Fruit fly (Drosophila melanogaster) whole organism, embryonic: ENCODE data around the gene CG32344.

Experiments
- BEAF-32 ChIP-seq: fragments of 200-800 bp; sonication (Bioruptor generic); optimal IDR thresholded peaks from 3 replicates; lab custom pipeline; 2017; ENCODE audit warnings: missing biosample characterization, missing genetic modification characterization, mild to moderate bottlenecking, moderate library complexity, missing genetic modification reagents
- Bgb ChIP-seq: fragments of 200-800 bp; sonication (Bioruptor generic); IDR thresholded peaks from 2 replicates; pipeline ENCODE4 v1.3.6; 2022; ENCODE audit warnings: missing biosample characterization, missing genetic modification characterization; ENCODE audit not compliant: partially characterized antibody
- Blimp-1 ChIP-seq: fragments of 200-800 bp; sonication (Bioruptor generic); optimal IDR thresholded peaks from 3 replicates; lab custom pipeline; 2018; ENCODE audit warnings: missing biosample characterization, missing genetic modification characterization, mild to moderate bottlenecking, moderate library complexity, missing genetic modification reagents
- BtbVII ChIP-seq: fragments of 200-800 bp; sonication (Bioruptor generic); optimal IDR thresholded peaks from 3 replicates; lab custom pipeline; 2017; ENCODE audit warnings: missing biosample characterization, mild to moderate bottlenecking, missing genetic modification characterization
- CG10565 ChIP-seq: fragments of 200-800 bp; sonication (Bioruptor generic); optimal IDR thresholded peaks from 3 replicates; lab custom pipeline; 2016; ENCODE audit warnings: missing biosample characterization, mild to moderate bottlenecking, missing genetic modification characterization
- CG11456 ChIP-seq: fragments of 200-800 bp; sonication (Bioruptor generic); IDR thresholded peaks from 3 replicates; pipeline ENCODE4 v1.3.6; 2022; ENCODE audit warnings: missing biosample characterization, missing genetic modification characterization
- CG12659 ChIP-seq: fragments of 200-800 bp; sonication (Bioruptor generic); optimal IDR thresholded peaks from 3 replicates; lab custom pipeline; 2017; ENCODE audit warnings: mild to moderate bottlenecking, missing biosample characterization, missing genetic modification reagents, missing genetic modification characterization
- CG14014 ChIP-seq: fragments of 200-800 bp; sonication (Bioruptor generic); IDR thresholded peaks from 2 replicates; pipeline ENCODE4 v1.3.6; 2022; ENCODE audit warnings: missing biosample characterization, missing genetic modification characterization
- CG14710 ChIP-seq: fragments of 200-800 bp; sonication (Bioruptor generic); optimal IDR thresholded peaks from 3 replicates; lab custom pipeline; 2019; ENCODE audit warnings: missing biosample characterization, mild to moderate bottlenecking, missing genetic modification characterization, moderate library complexity
- CG14860 ChIP-seq: fragments of 200-800 bp; sonication (Bioruptor generic); IDR thresholded peaks from 3 replicates; pipeline ENCODE4 v1.3.6; 2022; ENCODE audit warnings: missing biosample characterization, missing genetic modification characterization; ENCODE audit not compliant: partially characterized antibody
- CG15269 ChIP-seq: fragments of 200-800 bp; sonication (Bioruptor generic); optimal IDR thresholded peaks from 2 replicates; lab custom pipeline; 2018; ENCODE audit warnings: missing biosample characterization, mild to moderate bottlenecking, missing genetic modification characterization, moderate library complexity
- CG30020 ChIP-seq: fragments of 200-800 bp; optimal IDR thresholded peaks from 2 replicates; lab custom pipeline; 2019; ENCODE audit warnings: missing biosample characterization, mild to moderate bottlenecking, missing genetic modification characterization, moderate library complexity
- CG33213 ChIP-seq: fragments of 200-800 bp; sonication (Bioruptor generic); optimal IDR thresholded peaks from 3 replicates; lab custom pipeline; 2016; ENCODE audit warnings: missing biosample characterization, missing genetic modification characterization
- CG34376 ChIP-seq: fragments of 200-800 bp; sonication (Bioruptor generic); optimal IDR thresholded peaks from 2 replicates; lab custom pipeline; 2018; ENCODE audit warnings: missing biosample characterization, mild to moderate bottlenecking, missing genetic modification characterization
- CG5953 ChIP-seq: fragments of 200-800 bp; sonication (Bioruptor generic); IDR thresholded peaks from 2 replicates; pipeline ENCODE4 v1.3.6; 2022; ENCODE audit warnings: missing biosample characterization, missing genetic modification characterization
- CG6791 ChIP-seq: fragments of 200-800 bp; sonication (Bioruptor generic); IDR thresholded peaks from 3 replicates; pipeline ENCODE4 v1.3.6; 2022; ENCODE audit warnings: missing biosample characterization, missing genetic modification characterization; ENCODE audit not compliant: partially characterized antibody
- CG7963 ChIP-seq: fragments of 200-800 bp; sonication (Bioruptor generic); IDR thresholded peaks from 3 replicates; pipeline ENCODE4 v1.3.6; 2022; ENCODE audit warnings: missing biosample characterization, missing genetic modification characterization; ENCODE audit not compliant: partially characterized antibody
- CG8290 ChIP-seq, 3 experiments: fragments of 200-800 bp; sonication (Bioruptor generic); optimal IDR thresholded peaks; 2 replicates each; lab custom pipeline; 2016 to 2019; ENCODE audit warnings: missing biosample characterization in 3 of 3, missing genetic modification characterization in 3 of 3, mild to moderate bottlenecking in 2 of 3, moderate library complexity in 1 of 3
- CG9437 ChIP-seq: fragments of 200-800 bp; sonication (Bioruptor generic); optimal IDR thresholded peaks from 2 replicates; lab custom pipeline; 2018; ENCODE audit warnings: missing biosample characterization, mild to moderate bottlenecking, missing genetic modification characterization
- CG9797 ChIP-seq: fragments of 200-800 bp; sonication (Bioruptor generic); optimal IDR thresholded peaks from 3 replicates; lab custom pipeline; 2018; ENCODE audit warnings: missing biosample characterization, mild to moderate bottlenecking, missing genetic modification characterization
- CoRest ChIP-seq: fragments of 200-800 bp; sonication (Bioruptor generic); optimal IDR thresholded peaks from 3 replicates; lab custom pipeline; 2018; ENCODE audit warnings: missing biosample characterization, mild to moderate bottlenecking, missing genetic modification characterization, moderate library complexity
- Ets65A ChIP-seq: fragments of 200-800 bp; sonication (Bioruptor generic); peaks from one replicate; lab custom pipeline; 2016; ENCODE audit warnings: missing biosample characterization, missing genetic modification characterization
- Hmr ChIP-seq: fragments of 200-800 bp; sonication (Bioruptor generic); optimal IDR thresholded peaks from 3 replicates; lab custom pipeline; 2017; ENCODE audit warnings: mild to moderate bottlenecking, missing biosample characterization, missing genetic modification reagents, missing genetic modification characterization
- Myb ChIP-seq: fragments of 200-800 bp; sonication (Bioruptor generic); optimal IDR thresholded peaks from 2 replicates; lab custom pipeline; 2016; ENCODE audit warnings: missing biosample characterization, missing genetic modification characterization
- Nf-YC ChIP-seq: fragments of 200-800 bp; optimal IDR thresholded peaks from 3 replicates; lab custom pipeline; 2019; ENCODE audit warnings: missing biosample characterization, mild to moderate bottlenecking, missing genetic modification characterization, moderate library complexity
- ab ChIP-seq: fragments of 200-800 bp; sonication (Bioruptor generic); optimal IDR thresholded peaks from 2 replicates; lab custom pipeline; 2016; ENCODE audit warnings: missing biosample characterization, missing genetic modification characterization
- chn ChIP-seq: fragments of 200-800 bp; sonication (Bioruptor generic); optimal IDR thresholded peaks from 2 replicates; lab custom pipeline; 2016; ENCODE audit warnings: missing biosample characterization, missing genetic modification characterization
- ci ChIP-seq: fragments of 200-800 bp; sonication (Bioruptor generic); IDR thresholded peaks from 3 replicates; pipeline ENCODE4 v1.3.6; 2022; ENCODE audit warnings: missing biosample characterization, missing genetic modification characterization
- ewg ChIP-seq: fragments of 200-800 bp; sonication (Bioruptor generic); optimal IDR thresholded peaks from 3 replicates; lab custom pipeline; 2017; ENCODE audit warnings: mild to moderate bottlenecking, missing biosample characterization, missing genetic modification reagents, missing genetic modification characterization
- gfzf ChIP-seq: fragments of 200-800 bp; sonication (Bioruptor generic); optimal IDR thresholded peaks from 2 replicates; lab custom pipeline; 2016; ENCODE audit warnings: missing biosample characterization, mild to moderate bottlenecking, missing genetic modification characterization, moderate library complexity
- grau ChIP-seq: fragments of 200-800 bp; optimal IDR thresholded peaks from 3 replicates; lab custom pipeline; 2019; ENCODE audit warnings: missing biosample characterization, mild to moderate bottlenecking, missing genetic modification characterization, moderate library complexity
- grn ChIP-seq: fragments of 200-800 bp; sonication (Bioruptor generic); optimal IDR thresholded peaks from 3 replicates; lab custom pipeline; 2017; ENCODE audit warnings: missing biosample characterization, missing genetic modification characterization
- gt ChIP-seq: fragments of 200-800 bp; sonication (Bioruptor generic); IDR thresholded peaks from 2 replicates; pipeline ENCODE4 v1.3.6; 2022; ENCODE audit warnings: missing biosample characterization, missing genetic modification characterization
- hb ChIP-seq: fragments of 200-800 bp; sonication (Bioruptor generic); IDR thresholded peaks from 3 replicates; pipeline ENCODE4 v1.3.6; 2022; ENCODE audit warnings: missing biosample characterization, missing genetic modification characterization; ENCODE audit not compliant: partially characterized antibody
- hbn ChIP-seq: fragments of 200-800 bp; sonication (Bioruptor generic); IDR thresholded peaks from 2 replicates; pipeline ENCODE4 v1.3.6; 2022; ENCODE audit warnings: missing biosample characterization, missing genetic modification characterization; ENCODE audit not compliant: partially characterized antibody
- inv ChIP-seq: fragments of 200-800 bp; sonication (Bioruptor generic); IDR thresholded peaks from 2 replicates; pipeline ENCODE4 v1.3.6; 2022; ENCODE audit warnings: missing biosample characterization, missing genetic modification characterization; ENCODE audit not compliant: partially characterized antibody
- nmo ChIP-seq: fragments of 200-800 bp; sonication (Bioruptor generic); optimal IDR thresholded peaks from 2 replicates; lab custom pipeline; 2018; ENCODE audit warnings: missing biosample characterization, mild to moderate bottlenecking, missing genetic modification characterization, moderate library complexity
- phol ChIP-seq: fragments of 200-800 bp; sonication (Bioruptor generic); optimal IDR thresholded peaks from 3 replicates; lab custom pipeline; 2018; ENCODE audit warnings: missing biosample characterization, mild to moderate bottlenecking, missing genetic modification characterization, moderate library complexity
- pum ChIP-seq: fragments of 200-800 bp; sonication (Bioruptor generic); optimal IDR thresholded peaks from 2 replicates; lab custom pipeline; 2016; ENCODE audit warnings: missing biosample characterization, missing genetic modification characterization
- pzg ChIP-seq: fragments of 200-800 bp; sonication (Bioruptor generic); optimal IDR thresholded peaks from 3 replicates; lab custom pipeline; 2018; ENCODE audit warnings: missing biosample characterization, mild to moderate bottlenecking, missing genetic modification characterization, moderate library complexity
- repo ChIP-seq: fragments of 200-800 bp; sonication (Bioruptor generic); optimal IDR thresholded peaks from 2 replicates; lab custom pipeline; 2016; ENCODE audit warnings: missing biosample characterization, missing genetic modification characterization
- row ChIP-seq: fragments of 200-800 bp; sonication (Bioruptor generic); IDR thresholded peaks from 3 replicates; pipeline ENCODE4 v1.3.6; 2022; ENCODE audit warnings: missing biosample characterization, missing genetic modification characterization
- stwl ChIP-seq: fragments of 200-800 bp; sonication (Bioruptor generic); optimal IDR thresholded peaks from 3 replicates; lab custom pipeline; 2018; ENCODE audit warnings: missing biosample characterization, mild to moderate bottlenecking, missing genetic modification characterization, moderate library complexity
- sug ChIP-seq: fragments of 200-800 bp; optimal IDR thresholded peaks from 2 replicates; lab custom pipeline; 2019; ENCODE audit warnings: missing biosample characterization, mild to moderate bottlenecking, missing genetic modification characterization, moderate library complexity

Gene CG32344

dm6 chr3L:327833-328232, 3.3 kb upstream of the CG32344 start, which contains the start of the genes Atac3 and Ptpmeg (continued):
- TF ChIP-seq pzg (GFP tag; lab: Kevin White, UChicago) = peak; percentile 71
- peak; percentile 90 for TF ChIP-seq gfzf (GFP tag; lab: Kevin White, UChicago)
- TF ChIP-seq CG9437 (GFP tag; lab: Kevin White, UChicago) = peak; percentile 72
- TF ChIP-seq inv (GFP tag; lab: Robert Waterston, UW) = 0 out of 2 replicates have a peak, but pooled peaks have one; percentile 20
- no peak for TF ChIP-seq pum (GFP tag; lab: Kevin White, UChicago)
- peak; percentile 57; the same call in 1 of the 3 replicates for TF ChIP-seq CG6791 (GFP tag; lab: Robert Waterston, UW)
- TF ChIP-seq Nf-YC (tag; lab: Kevin White, UChicago) = peak; percentile 27
- TF ChIP-seq ab = no peak
- TF ChIP-seq Bgb = peak; percentile 18; the same call in 1 of the 2 replicates
- no peak for TF ChIP-seq ci (GFP tag; lab: Robert Waterston, UW)
- TF ChIP-seq stwl (tag; lab: Kevin White, UChicago) = peak; percentile 95
- peak; percentile 23 for TF ChIP-seq phol
- no peak for TF ChIP-seq repo (GFP tag; lab: Kevin White, UChicago)
- TF ChIP-seq CG5953 (GFP tag; lab: Robert Waterston, UW) = no peak
- peak; percentile 58 for TF ChIP-seq CG12659 (GFP tag; lab: Kevin White, UChicago)
- peak; percentile 23 for TF ChIP-seq CG30020 (tag; lab: Kevin White, UChicago)
- no peak for TF ChIP-seq gt
- TF ChIP-seq CG33213 (GFP tag; lab: Kevin White, UChicago) = peak; percentile 27
- TF ChIP-seq CG11456 = no peak
- TF ChIP-seq CG7963 = 0 out of 3 replicates have a peak, but pooled peaks have one; percentile 4
- no peak for TF ChIP-seq CG15269
- peak; percentile 51 for TF ChIP-seq hbn
- no peak for TF ChIP-seq Ets65A
- TF ChIP-seq Blimp-1 (GFP tag; lab: Kevin White, UChicago) = no peak
- TF ChIP-seq CG8290 (GFP tag; optimal IDR thresholded peaks at IDR 0.05; lab: Kevin White, UChicago) = peak; percentile 48
- TF ChIP-seq CG8290 (tag; optimal IDR thresholded peaks at IDR 0.05; lab: Kevin White, UChicago) = peak in 1 of 2 experiments; percentile 36
- no peak for TF ChIP-seq BtbVII
- TF ChIP-seq nmo = peak; percentile 52
- TF ChIP-seq chn = no peak
- TF ChIP-seq CG10565 (GFP tag; lab: Kevin White, UChicago) = no peak
- peak; percentile 79 for TF ChIP-seq CG9797 (GFP tag; lab: Kevin White, UChicago)
- 0 out of 3 replicates have a peak, but pooled peaks have one; percentile 17 for TF ChIP-seq hb
- peak; percentile 33 for TF ChIP-seq grn (GFP tag; lab: Kevin White, UChicago)
- TF ChIP-seq Hmr (GFP tag; lab: Kevin White, UChicago) = peak; percentile 15
- TF ChIP-seq BEAF-32 (GFP tag; lab: Kevin White, UChicago) = peak; percentile 79
- peak; percentile 50 for TF ChIP-seq Myb (GFP tag; lab: Kevin White, UChicago)
- TF ChIP-seq CG14710 = peak; percentile 52
- peak; percentile 8 for TF ChIP-seq grau (tag; lab: Kevin White, UChicago)
- peak; percentile 54; the same call in 2 of the 3 replicates for TF ChIP-seq CG14860 (GFP tag; lab: Robert Waterston, UW)
- TF ChIP-seq ewg (GFP tag; lab: Kevin White, UChicago) = no peak
- TF ChIP-seq sug = peak; percentile 0
- no peak for TF ChIP-seq row (GFP tag; lab: Robert Waterston, UW)
- TF ChIP-seq CG34376 (GFP tag; lab: Kevin White, UChicago) = peak; percentile 3
- TF ChIP-seq CG14014 (GFP tag; lab: Robert Waterston, UW) = no peak
- TF ChIP-seq CoRest = peak; percentile 56
